Worm (Caenorhabditis elegans): ENCODE results near the gene C06E1.11.
A peak's percentile ranks its signal among the peaks of the same experiment; 100 is the strongest.

The C06E1.11 gene

ce11 chrIII:8652922-8653321, 36.4 kb upstream of the C06E1.11 start (continued):
- TF ChIP-seq rpc-1 (optimal IDR thresholded peaks at IDR 0.05) (peak; percentile 69), rpc-1 (tag; optimal IDR thresholded peaks at IDR 0.05) (peak; percentile 75), F22D6.2 (tag; optimal IDR thresholded peaks at IDR 0.05) (peak; percentile 25), K12H6.12 (tag; optimal IDR thresholded peaks at IDR 0.05) (no peak), aptf-3 (GFP tag; IDR thresholded peaks at IDR 0.05) (no peak), lag-1 (GFP tag; IDR thresholded peaks at IDR 0.05) (no peak), attf-3 (GFP tag; conservative IDR thresholded peaks at IDR 0.05) (no peak), cebp-1 (GFP tag; IDR thresholded peaks at IDR 0.05) (no peak), cebp-1 (tag; optimal IDR thresholded peaks at IDR 0.05) (peak; percentile 29), ztf-26 (tag; optimal IDR thresholded peaks at IDR 0.05) (peak; percentile 37), tbp1 (GFP tag; optimal IDR thresholded peaks at IDR 0.05) (peak; percentile 89), akir-1 (GFP tag; optimal IDR thresholded peaks at IDR 0.05) (no peak), ztf-18 (tag; optimal IDR thresholded peaks at IDR 0.05) (peak; percentile 20), F52B5.7 (tag; optimal IDR thresholded peaks at IDR 0.05) (peak; percentile 39), lsy-27 (tag; optimal IDR thresholded peaks at IDR 0.05; ENCODE audit: borderline replicate concordance, insufficient read depth) (no peak), madf-10 (tag; optimal IDR thresholded peaks at IDR 0.05) (no peak)

- TF ChIP-seq K11D2.4 (GFP tag; IDR thresholded peaks at IDR 0.05) (no peak), nfyb-1 (GFP tag; IDR thresholded peaks at IDR 0.05) (no peak; the same call in 1 of the 2 replicates), ceh-27 (GFP tag; optimal IDR thresholded peaks at IDR 0.05) (no peak), madf-8 (GFP tag; conservative IDR thresholded peaks at IDR 0.05) (no peak), lsl-1 (GFP tag; optimal IDR thresholded peaks at IDR 0.05) (no peak), Y56A3A.18 (GFP tag; IDR thresholded peaks at IDR 0.05) (0 out of 2 replicates have a peak, but pooled peaks have one; percentile 24), ama-1 (optimal IDR thresholded peaks at IDR 0.05) (peak; percentile 86), ama-1 (GFP tag; optimal IDR thresholded peaks at IDR 0.05) (no peak), repo-1 (tag; optimal IDR thresholded peaks at IDR 0.05) (peak; percentile 64), dpl-1 (GFP tag; optimal IDR thresholded peaks at IDR 0.05) (no peak), ztf-28 (GFP tag; IDR thresholded peaks at IDR 0.05) (no peak), snpc-3.4 (tag; optimal IDR thresholded peaks at IDR 0.05) (no peak), cebp-2 (GFP tag; IDR thresholded peaks at IDR 0.05) (no peak), tbp1 (GFP tag; optimal IDR thresholded peaks at IDR 0.05) (no peak), F39B2.1 (GFP tag; IDR thresholded peaks at IDR 0.05) (no peak), somi-1 (GFP tag; optimal IDR thresholded peaks at IDR 0.05) (no peak)
Measured at ce11 chrIII:8652112-8652694, 35.7 kb upstream of the C06E1.11 start.

- TF ChIP-seq B0261.1 (tag; optimal IDR thresholded peaks at IDR 0.05) (peak; percentile 76), F57C9.4 (tag; optimal IDR thresholded peaks at IDR 0.05) (no peak), fkh-3 (tag; optimal IDR thresholded peaks at IDR 0.05) (no peak), rec-8 (tag; optimal IDR thresholded peaks at IDR 0.05) (peak in 1 of 2 experiments; percentile 54), D2030.7 (GFP tag; IDR thresholded peaks at IDR 0.05) (peak; percentile 50; the same call in 1 of the 2 replicates), ccch-3 (GFP tag; optimal IDR thresholded peaks at IDR 0.05) (no peak), rcor-1 (GFP tag; IDR thresholded peaks at IDR 0.05) (0 out of 2 replicates have a peak, but pooled peaks have one; percentile 26), die-1 (tag; optimal IDR thresholded peaks at IDR 0.05) (peak; percentile 62), attf-3 (GFP tag; conservative IDR thresholded peaks at IDR 0.05) (0 out of 2 replicates have a peak, but pooled peaks have one; percentile 15), ztf-26 (tag; optimal IDR thresholded peaks at IDR 0.05) (no peak), gei-17 (GFP tag; optimal IDR thresholded peaks at IDR 0.05) (no peak), ztf-18 (tag; optimal IDR thresholded peaks at IDR 0.05) (peak; percentile 52), snpc-1.3 (tag; optimal IDR thresholded peaks at IDR 0.05; ENCODE audit: insufficient read depth) (peak; percentile 13), madf-8 (GFP tag; conservative IDR thresholded peaks at IDR 0.05) (no peak), F49E8.2 (tag; optimal IDR thresholded peaks at IDR 0.05; ENCODE audit: insufficient read depth) (peak; percentile 4), lin-26 (GFP tag; IDR thresholded peaks at IDR 0.05) (peak; percentile 72), nhr-27 (tag; optimal IDR thresholded peaks at IDR 0.05) (no peak), attf-5 (GFP tag; optimal IDR thresholded peaks at IDR 0.05) (no peak), hmg-1.2 (GFP tag; IDR thresholded peaks at IDR 0.05) (peak; percentile 50)
Measured at ce11 chrIII:8650235-8650817, 33.8 kb upstream of the C06E1.11 start, which contains the start of gene flp-23. flp-23 (plus strand) TSS chrIII:8650767.
